Fruit fly (Drosophila melanogaster) whole organism, embryonic: ENCODE data around the gene Elp6.

Source experiments
- Awh ChIP-seq: fragments of 200-800 bp; sonication (Bioruptor generic); IDR thresholded peaks from 2 replicates; pipeline ENCODE4, ENCODE4 v1.3.6; 2022; ENCODE audit warnings: missing biosample characterization, missing genetic modification characterization
- BEAF-32 ChIP-seq: fragments of 200-800 bp; sonication (Bioruptor generic); optimal IDR thresholded peaks from 3 replicates; lab custom pipeline; 2017; ENCODE audit warnings: missing biosample characterization, missing genetic modification characterization, mild to moderate bottlenecking, moderate library complexity, missing genetic modification reagents
- CG10431 ChIP-seq: fragments of 200-800 bp; sonication (Bioruptor generic); optimal IDR thresholded peaks from 3 replicates; lab custom pipeline; 2018; ENCODE audit warnings: missing biosample characterization, mild to moderate bottlenecking, missing genetic modification characterization
- CG10654 ChIP-seq: fragments of 200-800 bp; sonication (Bioruptor generic); optimal IDR thresholded peaks from 2 replicates; lab custom pipeline; 2016; ENCODE audit warnings: missing biosample characterization, missing genetic modification characterization
- CG11560 ChIP-seq: fragments of 200-800 bp; sonication (Bioruptor generic); IDR thresholded peaks from 3 replicates; pipeline ENCODE4 v1.3.6; 2022; ENCODE audit warnings: missing biosample characterization, missing genetic modification characterization
- CG12659 ChIP-seq: fragments of 200-800 bp; sonication (Bioruptor generic); optimal IDR thresholded peaks from 3 replicates; lab custom pipeline; 2017; ENCODE audit warnings: mild to moderate bottlenecking, missing biosample characterization, missing genetic modification reagents, missing genetic modification characterization
- CG12744 ChIP-seq: fragments of 200-800 bp; sonication (Bioruptor generic); optimal IDR thresholded peaks from 2 replicates; lab custom pipeline; 2016; ENCODE audit warnings: missing biosample characterization, missing genetic modification characterization
- CG1603 ChIP-seq: fragments of 200-800 bp; sonication (Bioruptor generic); optimal IDR thresholded peaks from 2 replicates; lab custom pipeline; 2019; ENCODE audit warnings: missing biosample characterization, mild to moderate bottlenecking, missing genetic modification characterization, moderate library complexity
- CG1647 ChIP-seq: fragments of 200-800 bp; sonication (Bioruptor generic); optimal IDR thresholded peaks from 3 replicates; lab custom pipeline; 2016; ENCODE audit warnings: missing biosample characterization, missing genetic modification characterization
- CG16815 ChIP-seq: fragments of 200-800 bp; sonication (Bioruptor generic); optimal IDR thresholded peaks from 3 replicates; lab custom pipeline; 2017; ENCODE audit warnings: missing biosample characterization, mild to moderate bottlenecking, missing genetic modification characterization
- CG17328 ChIP-seq: fragments of 200-800 bp; sonication (Bioruptor generic); IDR thresholded peaks from 2 replicates; pipeline ENCODE4 v1.3.6; 2022; ENCODE audit warnings: missing biosample characterization, missing genetic modification characterization
- CG18011 ChIP-seq: fragments of 200-800 bp; sonication (Bioruptor generic); optimal IDR thresholded peaks from 2 replicates; lab custom pipeline; 2017; ENCODE audit warnings: missing biosample characterization, missing genetic modification characterization, mild to moderate bottlenecking, moderate library complexity, missing genotype
- CG31441 ChIP-seq: fragments of 200-800 bp; sonication (Bioruptor generic); IDR thresholded peaks from 2 replicates; pipeline ENCODE4 v1.3.6; 2022; ENCODE audit warnings: missing biosample characterization, missing genetic modification characterization
- CG3163 ChIP-seq: fragments of 200-800 bp; sonication (Bioruptor generic); optimal IDR thresholded peaks from 3 replicates; lab custom pipeline; 2016; ENCODE audit warnings: missing biosample characterization, missing genetic modification characterization
- CG32767 ChIP-seq: fragments of 200-800 bp; sonication (Bioruptor generic); IDR thresholded peaks from 2 replicates; pipeline ENCODE4 v1.3.6; 2022; ENCODE audit warnings: missing biosample characterization, missing genetic modification characterization
- CG3407 ChIP-seq: fragments of 200-800 bp; sonication (Bioruptor generic); optimal IDR thresholded peaks from 2 replicates; lab custom pipeline; 2018; ENCODE audit warnings: missing biosample characterization, mild to moderate bottlenecking, missing genetic modification characterization
- CG34224 ChIP-seq: fragments of 200-800 bp; sonication (Bioruptor generic); IDR thresholded peaks from 3 replicates; pipeline ENCODE4 v1.3.6; 2022; ENCODE audit warnings: missing biosample characterization, missing genetic modification characterization; ENCODE audit not compliant: partially characterized antibody
- CG6272 ChIP-seq: fragments of 200-800 bp; sonication (Bioruptor generic); IDR thresholded peaks from 2 replicates; pipeline ENCODE4 v1.3.6; 2022; ENCODE audit warnings: missing biosample characterization, missing genetic modification characterization
- CG7271 ChIP-seq: fragments of 200-800 bp; sonication (Bioruptor generic); optimal IDR thresholded peaks from 2 replicates; lab custom pipeline; 2018; ENCODE audit warnings: missing biosample characterization, mild to moderate bottlenecking, missing genetic modification characterization, moderate library complexity
- Deaf1 ChIP-seq: fragments of 200-800 bp; optimal IDR thresholded peaks from 3 replicates; lab custom pipeline; 2019; ENCODE audit warnings: missing biosample characterization, mild to moderate bottlenecking, missing genetic modification characterization, moderate library complexity
- Dll ChIP-seq: fragments of 200-800 bp; sonication (Bioruptor generic); IDR thresholded peaks from 4 replicates; pipeline ENCODE4 v1.3.6; 2022; ENCODE audit warnings: missing biosample characterization, missing genetic modification characterization; ENCODE audit not compliant: partially characterized antibody
- Doc2 ChIP-seq: fragments of 200-800 bp; sonication (Bioruptor generic); IDR thresholded peaks from 2 replicates; pipeline ENCODE4 v1.3.6; 2022; ENCODE audit warnings: missing biosample characterization, missing genetic modification characterization
- Eip74EF ChIP-seq, 2 experiments: fragments of 200-800 bp in 1 of 2; fragments of >200 bp in 1 of 2; sonication (Bioruptor generic) in 1 of 2; optimal IDR thresholded peaks; 2 replicates each; lab custom pipeline; 2017 to 2019; ENCODE audit warnings: missing biosample characterization in 2 of 2, missing genetic modification characterization in 2 of 2, mild to moderate bottlenecking in 1 of 2, moderate library complexity in 1 of 2
- H15 ChIP-seq: fragments of 200-800 bp; sonication (Bioruptor generic); IDR thresholded peaks from 3 replicates; pipeline ENCODE4 v1.3.6; 2022; ENCODE audit warnings: missing biosample characterization, missing genetic modification characterization
- HLH54F ChIP-seq: fragments of 200-800 bp; sonication (Bioruptor generic); optimal IDR thresholded peaks from 3 replicates; lab custom pipeline; 2016; ENCODE audit warnings: missing biosample characterization, missing genetic modification characterization
- Hmr ChIP-seq: fragments of 200-800 bp; sonication (Bioruptor generic); optimal IDR thresholded peaks from 3 replicates; lab custom pipeline; 2017; ENCODE audit warnings: mild to moderate bottlenecking, missing biosample characterization, missing genetic modification reagents, missing genetic modification characterization
- Med ChIP-seq: fragments of 200-800 bp; sonication (Bioruptor generic); peaks from one replicate; lab custom pipeline; 2016; ENCODE audit warnings: missing biosample characterization, missing genetic modification characterization, mild to moderate bottlenecking, inconsistent platforms, moderate library complexity
- Nf-YB ChIP-seq: fragments of 200-800 bp; sonication (Bioruptor generic); optimal IDR thresholded peaks from 3 replicates; lab custom pipeline; 2019; ENCODE audit warnings: missing biosample characterization, mild to moderate bottlenecking, missing genetic modification characterization, moderate library complexity
- Pdp1 ChIP-seq, 2 experiments: fragments of 200-800 bp; sonication (Bioruptor generic); optimal IDR thresholded peaks; 3 replicates each; lab custom pipeline; 2016; ENCODE audit warnings: missing biosample characterization in 2 of 2, missing genetic modification characterization in 2 of 2, mild to moderate bottlenecking in 1 of 2, moderate library complexity in 1 of 2
- Side ChIP-seq: fragments of 200-800 bp; sonication (Bioruptor generic); optimal IDR thresholded peaks from 2 replicates; lab custom pipeline; 2016; ENCODE audit warnings: missing biosample characterization, missing genetic modification characterization
- Sox102F ChIP-seq: fragments of 200-800 bp; sonication (Bioruptor generic); optimal IDR thresholded peaks from 2 replicates; lab custom pipeline; 2018; ENCODE audit warnings: missing biosample characterization, mild to moderate bottlenecking, missing genetic modification characterization, moderate library complexity
- Stat92E ChIP-seq, 3 experiments: fragments of >200 bp in 2 of 3; fragments of 200-800 bp in 1 of 3; sonication (Bioruptor generic) in 1 of 3; optimal IDR thresholded peaks; 2 replicates each; lab custom pipeline; 2017 to 2019; ENCODE audit warnings: missing biosample characterization in 3 of 3, missing genetic modification characterization in 3 of 3, mild to moderate bottlenecking in 1 of 3, moderate library complexity in 1 of 3
- Trl ChIP-seq, 3 experiments: fragments of >200 bp in 2 of 3; fragments of 200-800 bp in 1 of 3; sonication (Bioruptor generic) in 1 of 3; optimal IDR thresholded peaks; 2 replicates in 1 of 3; 3 replicates in 2 of 3; lab custom pipeline; 2016 to 2017; ENCODE audit warnings: missing biosample characterization in 1 of 3, missing genetic modification characterization in 1 of 3
- cato ChIP-seq: fragments of 200-800 bp; sonication (Bioruptor generic); optimal IDR thresholded peaks from 2 replicates; lab custom pipeline; 2016; ENCODE audit warnings: missing biosample characterization, missing genetic modification characterization, borderline replicate concordance
- cg ChIP-seq: fragments of 200-800 bp; sonication (Bioruptor generic); optimal IDR thresholded peaks from 3 replicates; lab custom pipeline; 2019; ENCODE audit warnings: missing biosample characterization, mild to moderate bottlenecking, missing genetic modification characterization, moderate library complexity
- ci ChIP-seq: fragments of 200-800 bp; sonication (Bioruptor generic); IDR thresholded peaks from 3 replicates; pipeline ENCODE4 v1.3.6; 2022; ENCODE audit warnings: missing biosample characterization, missing genetic modification characterization
- gfzf ChIP-seq: fragments of 200-800 bp; sonication (Bioruptor generic); optimal IDR thresholded peaks from 2 replicates; lab custom pipeline; 2016; ENCODE audit warnings: missing biosample characterization, mild to moderate bottlenecking, missing genetic modification characterization, moderate library complexity
- hb ChIP-seq: fragments of 200-800 bp; sonication (Bioruptor generic); IDR thresholded peaks from 3 replicates; pipeline ENCODE4 v1.3.6; 2022; ENCODE audit warnings: missing biosample characterization, missing genetic modification characterization; ENCODE audit not compliant: partially characterized antibody
- her ChIP-seq: fragments of 200-800 bp; sonication (Bioruptor generic); optimal IDR thresholded peaks from 2 replicates; lab custom pipeline; 2016; ENCODE audit warnings: missing biosample characterization, missing genetic modification characterization
- kay ChIP-seq: fragments of 200-800 bp; sonication (Bioruptor generic); optimal IDR thresholded peaks from 2 replicates; lab custom pipeline; 2016; ENCODE audit warnings: missing biosample characterization, missing genetic modification characterization
- kni ChIP-seq: fragments of 200-800 bp; sonication (Bioruptor generic); optimal IDR thresholded peaks from 3 replicates; lab custom pipeline; 2017; ENCODE audit warnings: mild to moderate bottlenecking, missing biosample characterization, missing genetic modification reagents, missing genetic modification characterization
- phol ChIP-seq: fragments of 200-800 bp; sonication (Bioruptor generic); optimal IDR thresholded peaks from 3 replicates; lab custom pipeline; 2018; ENCODE audit warnings: missing biosample characterization, mild to moderate bottlenecking, missing genetic modification characterization, moderate library complexity
- psq ChIP-seq: fragments of 200-800 bp; sonication (Bioruptor generic); optimal IDR thresholded peaks from 2 replicates; lab custom pipeline; 2017; ENCODE audit warnings: missing biosample characterization, missing genetic modification characterization
- pzg ChIP-seq: fragments of 200-800 bp; sonication (Bioruptor generic); optimal IDR thresholded peaks from 3 replicates; lab custom pipeline; 2018; ENCODE audit warnings: missing biosample characterization, mild to moderate bottlenecking, missing genetic modification characterization, moderate library complexity
- rib ChIP-seq: fragments of 200-800 bp; sonication (Bioruptor generic); IDR thresholded peaks from 2 replicates; pipeline ENCODE4 v1.3.6; 2022; ENCODE audit warnings: missing biosample characterization, missing genetic modification characterization
- sens ChIP-seq: fragments of 200-800 bp; sonication (Bioruptor generic); peaks from one replicate; lab custom pipeline; 2016; ENCODE audit warnings: missing biosample characterization, missing genetic modification characterization
- unc-4 ChIP-seq: fragments of 200-800 bp; sonication (Bioruptor generic); IDR thresholded peaks from 2 replicates; pipeline ENCODE4 v1.3.6; 2022; ENCODE audit warnings: missing biosample characterization, missing genetic modification characterization; ENCODE audit not compliant: partially characterized antibody
- zen ChIP-seq: fragments of 200-800 bp; sonication (Bioruptor generic); optimal IDR thresholded peaks from 3 replicates; lab custom pipeline; 2018; ENCODE audit warnings: missing biosample characterization, mild to moderate bottlenecking, missing genetic modification characterization, moderate library complexity

Gene Elp6

DNA sequence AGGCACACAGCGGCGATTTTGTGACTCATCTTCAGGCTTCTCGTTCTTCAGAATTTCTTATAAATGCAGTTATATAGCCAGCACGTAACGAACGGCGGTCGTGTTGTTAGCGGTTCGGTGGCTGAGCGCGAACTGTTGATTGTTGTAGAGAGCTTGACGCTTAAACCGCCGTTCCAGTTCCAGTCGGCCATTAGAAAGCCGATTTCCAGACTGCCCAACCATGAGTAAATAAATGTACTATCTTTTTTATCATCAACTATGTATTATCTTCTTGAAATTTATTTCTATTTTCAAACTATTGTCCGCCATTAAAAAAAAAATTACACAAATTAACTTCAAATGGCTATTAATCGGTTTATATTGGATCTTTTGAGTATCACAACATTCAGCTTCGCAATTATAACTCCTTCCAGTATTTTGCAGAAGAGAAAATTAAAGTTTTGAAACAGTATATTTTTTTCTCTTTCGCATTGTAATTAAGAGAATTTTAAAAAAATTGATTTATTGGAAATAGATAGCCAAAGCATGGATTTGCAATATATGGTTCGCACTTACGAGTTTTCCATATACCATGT, 35.1 kb upstream of the Elp6 start, which contains the start of gene GILT1 (continued):
- TF ChIP-seq Awh (GFP tag; lab: Robert Waterston, UW) = no peak
- TF ChIP-seq zen (tag; lab: Kevin White, UChicago) = no peak
- TF ChIP-seq Pdp1 (GFP tag; optimal IDR thresholded peaks at IDR 0.05; lab: Kevin White, UChicago) = peak in 1 of 2 experiments; percentile 31
- no peak for TF ChIP-seq Hmr
- peak; percentile 18 for TF ChIP-seq CG12659 (GFP tag; lab: Kevin White, UChicago)
- TF ChIP-seq CG7271 (tag; lab: Kevin White, UChicago) = no peak
- TF ChIP-seq Side (GFP tag; lab: Kevin White, UChicago) = no peak
- TF ChIP-seq psq (GFP tag; lab: Kevin White, UChicago) = no peak
- peak; percentile 16 to 34 for TF ChIP-seq Trl (optimal IDR thresholded peaks at IDR 0.05; lab: Kevin White, UChicago)
- TF ChIP-seq Trl (GFP tag; optimal IDR thresholded peaks at IDR 0.05; lab: Kevin White, UChicago) = no peak
- peak; percentile 91 for TF ChIP-seq CG3163 (GFP tag; lab: Kevin White, UChicago)
- 0 out of 2 replicates have a peak, but pooled peaks have one; percentile 16 for TF ChIP-seq unc-4 (GFP tag; lab: Robert Waterston, UW)
- TF ChIP-seq Doc2 (GFP tag; lab: Robert Waterston, UW) = no peak
- TF ChIP-seq Eip74EF (GFP tag; optimal IDR thresholded peaks at IDR 0.05; lab: Kevin White, UChicago) = no peak
- TF ChIP-seq cg = no peak
- TF ChIP-seq cato = no peak
- TF ChIP-seq Dll (GFP tag; lab: Robert Waterston, UW) = peak; percentile 28; the same call in 1 of the 4 replicates
- TF ChIP-seq Stat92E (GFP tag; optimal IDR thresholded peaks at IDR 0.05; lab: Kevin White, UChicago) = peak in 1 of 3 experiments; percentile 50
- TF ChIP-seq CG12744 (GFP tag; lab: Kevin White, UChicago) = no peak
- TF ChIP-seq phol (tag; lab: Kevin White, UChicago) = peak; percentile 12
- no peak for TF ChIP-seq CG31441 (GFP tag; lab: Robert Waterston, UW)
- TF ChIP-seq Nf-YB (GFP tag; lab: Kevin White, UChicago) = no peak
- no peak for TF ChIP-seq CG6272
- TF ChIP-seq CG11560 (tag; lab: Robert Waterston, UW) = no peak
- no peak for TF ChIP-seq H15
- peak; percentile 10 for TF ChIP-seq kay
- TF ChIP-seq gfzf (GFP tag; lab: Kevin White, UChicago) = peak; percentile 49
- no peak for TF ChIP-seq Sox102F
- TF ChIP-seq CG1647 = no peak
- TF ChIP-seq CG3407 (GFP tag; lab: Kevin White, UChicago) = no peak
- TF ChIP-seq CG16815 (GFP tag; lab: Kevin White, UChicago) = no peak
- TF ChIP-seq CG34224 (GFP tag; lab: Robert Waterston, UW) = no peak
- TF ChIP-seq Med (GFP tag; lab: Kevin White, UChicago) = peak; percentile 59
- peak; percentile 0 for TF ChIP-seq kni (GFP tag; lab: Kevin White, UChicago)
- 0 out of 2 replicates have a peak, but pooled peaks have one; percentile 13 for TF ChIP-seq CG17328 (GFP tag; lab: Robert Waterston, UW)
- no peak for TF ChIP-seq CG1603
- TF ChIP-seq CG32767 (GFP tag; lab: Robert Waterston, UW) = no peak
- no peak for TF ChIP-seq CG10431 (GFP tag; lab: Kevin White, UChicago)
- TF ChIP-seq HLH54F (GFP tag; lab: Kevin White, UChicago) = no peak
- TF ChIP-seq rib = no peak
- peak; percentile 13 for TF ChIP-seq Deaf1
- no peak for TF ChIP-seq BEAF-32 (GFP tag; lab: Kevin White, UChicago)
- peak; percentile 26; the same call in 1 of the 3 replicates for TF ChIP-seq ci (GFP tag; lab: Robert Waterston, UW)
- no peak for TF ChIP-seq CG10654 (GFP tag; lab: Kevin White, UChicago)
- peak; percentile 0 for TF ChIP-seq pzg (GFP tag; lab: Kevin White, UChicago)
- no peak for TF ChIP-seq her
- TF ChIP-seq hb (GFP tag; lab: Robert Waterston, UW) = no peak
- TF ChIP-seq CG18011 = peak; percentile 96
- peak; percentile 63 for TF ChIP-seq sens
